Fruit fly (Drosophila melanogaster) whole organism, wandering third instar larva: ENCODE results near the gene Rbsn-5.

Experiments used
- CG32264 ChIP-seq: fragments of 200-800 bp; sonication (Bioruptor generic); optimal IDR thresholded peaks from 2 replicates; lab custom pipeline; 2016; ENCODE audit warnings: missing biosample characterization, missing genetic modification characterization
- Hr78 ChIP-seq: fragments of >200 bp; optimal IDR thresholded peaks from 2 replicates; lab custom pipeline; 2017; ENCODE audit warnings: missing biosample characterization, missing genetic modification characterization
- Myc ChIP-seq: fragments of >200 bp; optimal IDR thresholded peaks from 2 replicates; lab custom pipeline; 2017
- N ChIP-seq: fragments of >200 bp; optimal IDR thresholded peaks from 2 replicates; lab custom pipeline; 2018; ENCODE audit warnings: missing biosample characterization, missing external identifiers, missing genetic modification characterization
- brk ChIP-seq: fragments of 200-800 bp; sonication (Bioruptor generic); optimal IDR thresholded peaks from 2 replicates; lab custom pipeline; 2016; ENCODE audit warnings: missing biosample characterization, mild to moderate bottlenecking, missing genetic modification characterization
- dl ChIP-seq, 2 experiments: fragments of 175-275, 200-275 bp in 1 of 2; fragments of 200-275 bp in 1 of 2; sonication (Bioruptor generic); optimal IDR thresholded peaks; lab custom pipeline; 2018; ENCODE audit warnings: mild to moderate bottlenecking in 2 of 2, missing biosample characterization in 2 of 2, missing genetic modification characterization in 2 of 2, moderate library complexity in 2 of 2; ENCODE audit not compliant: partially characterized antibody in 2 of 2, insufficient read depth in 1 of 2
- ey ChIP-seq: fragments of 200-800 bp; sonication (Bioruptor generic); optimal IDR thresholded peaks from 2 replicates; lab custom pipeline; 2016; ENCODE audit warnings: missing biosample characterization, missing genetic modification characterization

dm6 chr2L:8159498-8159897 lies at the start of gene Rbsn-5, which contains the start of gene PAPLA1:
- TF ChIP-seq N (no peak), Hr78 (GFP tag; lab: Kevin White, UChicago) (no peak), brk (GFP tag; lab: Kevin White, UChicago) (peak; percentile 93), Myc (lab: Kevin White, UChicago) (peak; percentile 71), ey (GFP tag; lab: Kevin White, UChicago) (peak; percentile 95), CG32264 (GFP tag; lab: Kevin White, UChicago) (peak; percentile 84), dl (GFP tag; optimal IDR thresholded peaks at IDR 0.05; lab: Kevin White, UChicago; ENCODE audit: insufficient read depth in 1 of 2, partially characterized antibody in 2 of 2) (no peak)
